Fruit fly (Drosophila melanogaster) whole organism, embryonic: Measurements from ENCODE around the gene CG13046.

Source experiments
- Ada2b ChIP-seq: fragments of 200-800 bp; sonication (Bioruptor generic); IDR thresholded peaks from 2 replicates; pipeline ENCODE4 v1.3.6; 2022; ENCODE audit warnings: missing biosample characterization, missing genetic modification characterization
- CG1024 ChIP-seq: fragments of 200-800 bp; sonication (Bioruptor generic); IDR thresholded peaks from 2 replicates; pipeline ENCODE4 v1.3.6; 2022; ENCODE audit warnings: missing biosample characterization, missing genetic modification characterization
- CG10366 ChIP-seq: fragments of 200-800 bp; sonication (Bioruptor generic); IDR thresholded peaks from 2 replicates; pipeline ENCODE4 v1.3.6; 2022; ENCODE audit warnings: missing biosample characterization, missing genetic modification characterization
- CG10543 ChIP-seq: fragments of 200-800 bp; sonication (Bioruptor generic); optimal IDR thresholded peaks from 3 replicates; lab custom pipeline; 2017; ENCODE audit warnings: missing biosample characterization, mild to moderate bottlenecking, missing genetic modification characterization, moderate library complexity
- CG12299 ChIP-seq: fragments of 200-800 bp; sonication (Bioruptor generic); optimal IDR thresholded peaks from 2 replicates; lab custom pipeline; 2018; ENCODE audit warnings: missing biosample characterization, mild to moderate bottlenecking, missing genetic modification characterization
- CG12391 ChIP-seq: fragments of 200-800 bp; sonication (Bioruptor generic); optimal IDR thresholded peaks from 3 replicates; lab custom pipeline; 2018; ENCODE audit warnings: missing biosample characterization, mild to moderate bottlenecking, missing genetic modification characterization, moderate library complexity
- CG12659 ChIP-seq: fragments of 200-800 bp; sonication (Bioruptor generic); optimal IDR thresholded peaks from 3 replicates; lab custom pipeline; 2017; ENCODE audit warnings: mild to moderate bottlenecking, missing biosample characterization, missing genetic modification reagents, missing genetic modification characterization
- CG14050 ChIP-seq: fragments of 200-800 bp; sonication (Bioruptor generic); IDR thresholded peaks from 3 replicates; pipeline ENCODE4 v1.3.6; 2022; ENCODE audit warnings: missing biosample characterization, missing genetic modification characterization
- CG15696 ChIP-seq: fragments of 200-800 bp; sonication (Bioruptor generic); optimal IDR thresholded peaks from 2 replicates; lab custom pipeline; 2019; ENCODE audit warnings: missing biosample characterization, mild to moderate bottlenecking, missing genetic modification characterization, moderate library complexity
- CG1603 ChIP-seq: fragments of 200-800 bp; sonication (Bioruptor generic); optimal IDR thresholded peaks from 2 replicates; lab custom pipeline; 2019; ENCODE audit warnings: missing biosample characterization, mild to moderate bottlenecking, missing genetic modification characterization, moderate library complexity
- CG16779 ChIP-seq: fragments of 200-800 bp; sonication (Bioruptor generic); IDR thresholded peaks from 2 replicates; pipeline ENCODE4 v1.3.6; 2022; ENCODE audit warnings: missing biosample characterization, missing genetic modification characterization
- CG18599 ChIP-seq: fragments of 200-800 bp; sonication (Bioruptor generic); optimal IDR thresholded peaks from 3 replicates; lab custom pipeline; 2017; ENCODE audit warnings: missing biosample characterization, missing genetic modification characterization, mild to moderate bottlenecking, moderate library complexity, missing genetic modification reagents
- CG32532 ChIP-seq: fragments of 200-800 bp; sonication (Bioruptor generic); IDR thresholded peaks from 2 replicates; pipeline ENCODE4 v1.3.6; 2022; ENCODE audit warnings: missing biosample characterization, missing genetic modification characterization
- CG3281 ChIP-seq: fragments of 200-800 bp; sonication (Bioruptor generic); optimal IDR thresholded peaks from 3 replicates; lab custom pipeline; 2017; ENCODE audit warnings: missing biosample characterization, mild to moderate bottlenecking, missing genetic modification characterization
- CG33557 ChIP-seq: fragments of 200-800 bp; sonication (Bioruptor generic); optimal IDR thresholded peaks from 2 replicates; lab custom pipeline; 2019; ENCODE audit warnings: missing biosample characterization, mild to moderate bottlenecking, missing genetic modification characterization, moderate library complexity
- CG4617 ChIP-seq: fragments of 200-800 bp; sonication (Bioruptor generic); optimal IDR thresholded peaks from 3 replicates; lab custom pipeline; 2016; ENCODE audit warnings: missing biosample characterization, missing genetic modification characterization, borderline replicate concordance
- CG5180 ChIP-seq: fragments of 200-800 bp; sonication (Bioruptor generic); optimal IDR thresholded peaks from 3 replicates; lab custom pipeline; 2017; ENCODE audit warnings: missing biosample characterization, missing genetic modification characterization, mild to moderate bottlenecking, moderate library complexity, missing genetic modification reagents
- CG6689 ChIP-seq: fragments of 200-800 bp; sonication (Bioruptor generic); IDR thresholded peaks from 2 replicates; pipeline ENCODE4 v1.3.6; 2022; ENCODE audit warnings: missing biosample characterization, missing genetic modification characterization
- CG7357 ChIP-seq: fragments of 200-800 bp; sonication (Bioruptor generic); IDR thresholded peaks from 3 replicates; pipeline ENCODE4 v1.3.6; 2022; ENCODE audit warnings: missing biosample characterization, missing genetic modification characterization
- CG7928 ChIP-seq: fragments of 200-800 bp; sonication (Bioruptor generic); optimal IDR thresholded peaks from 2 replicates; lab custom pipeline; 2017; ENCODE audit warnings: missing biosample characterization, mild to moderate bottlenecking, missing genetic modification characterization
- CG8281 ChIP-seq: fragments of 200-800 bp; sonication (Bioruptor generic); optimal IDR thresholded peaks from 2 replicates; lab custom pipeline; 2018; ENCODE audit warnings: missing biosample characterization, mild to moderate bottlenecking, missing genetic modification characterization, moderate library complexity
- CG9727 ChIP-seq: fragments of 200-800 bp; sonication (Bioruptor generic); optimal IDR thresholded peaks from 3 replicates; lab custom pipeline; 2017; ENCODE audit warnings: missing biosample characterization, mild to moderate bottlenecking, missing genetic modification characterization
- CTCF ChIP-seq: fragments of 200-800 bp; sonication (Bioruptor generic); optimal IDR thresholded peaks from 2 replicates; lab custom pipeline; 2017; ENCODE audit warnings: missing biosample characterization, mild to moderate bottlenecking, missing genetic modification characterization, moderate library complexity
- D19B ChIP-seq: fragments of 200-800 bp; sonication (Bioruptor generic); optimal IDR thresholded peaks from 2 replicates; lab custom pipeline; 2017; ENCODE audit warnings: missing biosample characterization, mild to moderate bottlenecking, missing genetic modification characterization
- Fer3 ChIP-seq: fragments of 200-800 bp; sonication (Bioruptor generic); optimal IDR thresholded peaks from 2 replicates; lab custom pipeline; 2018; ENCODE audit warnings: missing biosample characterization, mild to moderate bottlenecking, missing genetic modification characterization, moderate library complexity
- Hmx ChIP-seq: fragments of 200-800 bp; sonication (Bioruptor generic); optimal IDR thresholded peaks from 2 replicates; lab custom pipeline; 2016; ENCODE audit warnings: missing biosample characterization, missing genetic modification characterization
- Hr3 ChIP-seq: fragments of 200-800 bp; sonication (Bioruptor generic); optimal IDR thresholded peaks from 3 replicates; lab custom pipeline; 2016; ENCODE audit warnings: missing biosample characterization, missing genetic modification characterization
- MBD-R2 ChIP-seq: fragments of 200-800 bp; sonication (Bioruptor generic); IDR thresholded peaks from 2 replicates; pipeline ENCODE4 v1.3.6; 2022; ENCODE audit warnings: missing biosample characterization, missing genetic modification characterization
- Poxn ChIP-seq: fragments of 200-800 bp; sonication (Bioruptor generic); IDR thresholded peaks from 2 replicates; pipeline ENCODE4 v1.3.6; 2022; ENCODE audit warnings: missing biosample characterization, missing genetic modification characterization
- YL-1 ChIP-seq: fragments of 200-800 bp; sonication (Bioruptor generic); optimal IDR thresholded peaks from 3 replicates; lab custom pipeline; 2017; ENCODE audit warnings: missing biosample characterization, mild to moderate bottlenecking, missing genetic modification characterization
- ase ChIP-seq: fragments of 200-800 bp; sonication (Bioruptor generic); IDR thresholded peaks from 3 replicates; pipeline ENCODE4 v1.3.6; 2022; ENCODE audit warnings: missing biosample characterization, missing genetic modification characterization
- bcd ChIP-seq: fragments of 200-800 bp; sonication (Bioruptor generic); optimal IDR thresholded peaks from 2 replicates; lab custom pipeline; 2017; ENCODE audit warnings: missing biosample characterization, mild to moderate bottlenecking, missing genetic modification characterization
- cas ChIP-seq: fragments of 200-800 bp; sonication (Bioruptor generic); IDR thresholded peaks from 2 replicates; pipeline ENCODE4 v1.3.6; 2022; ENCODE audit warnings: missing biosample characterization, missing genetic modification characterization
- chm ChIP-seq: fragments of 200-800 bp; sonication (Bioruptor generic); IDR thresholded peaks from 2 replicates; pipeline ENCODE4 v1.3.6; 2022; ENCODE audit warnings: missing biosample characterization, missing genetic modification characterization
- ci ChIP-seq: fragments of 200-800 bp; sonication (Bioruptor generic); IDR thresholded peaks from 3 replicates; pipeline ENCODE4 v1.3.6; 2022; ENCODE audit warnings: missing biosample characterization, missing genetic modification characterization
- crp ChIP-seq, 2 experiments: fragments of 200-800 bp; sonication (Bioruptor generic); optimal IDR thresholded peaks; 2 replicates in 1 of 2; 3 replicates in 1 of 2; lab custom pipeline; 2017; ENCODE audit warnings: missing biosample characterization in 2 of 2, missing genetic modification characterization in 2 of 2, mild to moderate bottlenecking in 1 of 2, moderate library complexity in 1 of 2
- dysf ChIP-seq: fragments of 200-800 bp; sonication (Bioruptor generic); IDR thresholded peaks from 3 replicates; pipeline ENCODE4 v1.3.6; 2022; ENCODE audit warnings: missing biosample characterization, missing genetic modification characterization
- fd102C ChIP-seq: fragments of 200-800 bp; sonication (Bioruptor generic); optimal IDR thresholded peaks from 2 replicates; lab custom pipeline; 2018; ENCODE audit warnings: missing biosample characterization, mild to moderate bottlenecking, missing genetic modification characterization, moderate library complexity
- fd3F ChIP-seq: fragments of 200-800 bp; sonication (Bioruptor generic); optimal IDR thresholded peaks from 2 replicates; lab custom pipeline; 2018; ENCODE audit warnings: missing biosample characterization, mild to moderate bottlenecking, missing genetic modification characterization, moderate library complexity
- gce ChIP-seq: fragments of 200-800 bp; sonication (Bioruptor generic); IDR thresholded peaks from 3 replicates; pipeline ENCODE4 v1.3.6; 2022; ENCODE audit warnings: missing biosample characterization, missing genetic modification characterization
- gfzf ChIP-seq: fragments of 200-800 bp; sonication (Bioruptor generic); optimal IDR thresholded peaks from 2 replicates; lab custom pipeline; 2016; ENCODE audit warnings: missing biosample characterization, mild to moderate bottlenecking, missing genetic modification characterization, moderate library complexity
- grau ChIP-seq: fragments of 200-800 bp; optimal IDR thresholded peaks from 3 replicates; lab custom pipeline; 2019; ENCODE audit warnings: missing biosample characterization, mild to moderate bottlenecking, missing genetic modification characterization, moderate library complexity
- her ChIP-seq: fragments of 200-800 bp; sonication (Bioruptor generic); optimal IDR thresholded peaks from 2 replicates; lab custom pipeline; 2016; ENCODE audit warnings: missing biosample characterization, missing genetic modification characterization
- kah ChIP-seq: fragments of 200-800 bp; sonication (Bioruptor generic); optimal IDR thresholded peaks from 2 replicates; lab custom pipeline; 2018; ENCODE audit warnings: missing biosample characterization, mild to moderate bottlenecking, missing genetic modification characterization
- maf-S ChIP-seq: fragments of 200-800 bp; sonication (Bioruptor generic); optimal IDR thresholded peaks from 2 replicates; lab custom pipeline; 2016; ENCODE audit warnings: missing biosample characterization, missing genetic modification characterization
- nmo ChIP-seq: fragments of 200-800 bp; sonication (Bioruptor generic); optimal IDR thresholded peaks from 2 replicates; lab custom pipeline; 2018; ENCODE audit warnings: missing biosample characterization, mild to moderate bottlenecking, missing genetic modification characterization, moderate library complexity
- pho ChIP-seq: fragments of 200-800 bp; sonication (Bioruptor generic); optimal IDR thresholded peaks from 2 replicates; lab custom pipeline; 2016; ENCODE audit warnings: missing biosample characterization, missing genetic modification characterization
- pita ChIP-seq: fragments of 200-800 bp; sonication (Bioruptor generic); optimal IDR thresholded peaks from 2 replicates; lab custom pipeline; 2017; ENCODE audit warnings: missing biosample characterization, mild to moderate bottlenecking, missing genetic modification characterization
- pzg ChIP-seq: fragments of 200-800 bp; sonication (Bioruptor generic); optimal IDR thresholded peaks from 3 replicates; lab custom pipeline; 2018; ENCODE audit warnings: missing biosample characterization, mild to moderate bottlenecking, missing genetic modification characterization, moderate library complexity
- seq ChIP-seq: fragments of 200-800 bp; sonication (Bioruptor generic); IDR thresholded peaks from 2 replicates; pipeline ENCODE4 v1.3.6; 2022; ENCODE audit warnings: missing biosample characterization, missing genetic modification characterization
- ssp ChIP-seq: fragments of 200-800 bp; sonication (Bioruptor generic); IDR thresholded peaks from 2 replicates; pipeline ENCODE4 v1.3.6; 2022; ENCODE audit warnings: missing biosample characterization, missing genetic modification characterization
- yki ChIP-seq: fragments of >200 bp; optimal IDR thresholded peaks from 3 replicates; lab custom pipeline; 2018

Gene CG13046

dm6 chr3L:16286258-16286657, 2.0 kb downstream of the CG13046 start (continued):
- TF ChIP-seq CG3281 (GFP tag; lab: Kevin White, UChicago) (no peak), CG5180 (no peak), fd102C (no peak), CG18599 (GFP tag; lab: Kevin White, UChicago) (no peak), CG16779 (GFP tag; lab: Robert Waterston, UW) (no peak), grau (tag; lab: Kevin White, UChicago) (peak; percentile 35), CG33557 (GFP tag; lab: Kevin White, UChicago) (no peak), CG6689 (GFP tag; lab: Robert Waterston, UW) (0 out of 2 replicates have a peak, but pooled peaks have one; percentile 33), dysf (peak; percentile 56; the same call in 2 of the 3 replicates), kah (GFP tag; lab: Kevin White, UChicago) (no peak), CG12659 (peak; percentile 17), nmo (GFP tag; lab: Kevin White, UChicago) (no peak), seq (GFP tag; lab: Robert Waterston, UW) (no peak), gfzf (GFP tag; lab: Kevin White, UChicago) (no peak), ci (GFP tag; lab: Robert Waterston, UW) (no peak), CG7928 (GFP tag; lab: Kevin White, UChicago) (no peak), CTCF (GFP tag; lab: Kevin White, UChicago) (no peak), pho (GFP tag; lab: Kevin White, UChicago) (no peak), CG9727 (GFP tag; lab: Kevin White, UChicago) (no peak), CG7357 (GFP tag; lab: Robert Waterston, UW) (0 out of 3 replicates have a peak, but pooled peaks have one; percentile 32), CG15696 (no peak), pzg (GFP tag; lab: Kevin White, UChicago) (no peak), CG12299 (tag; lab: Kevin White, UChicago) (no peak), crp (GFP tag; optimal IDR thresholded peaks at IDR 0.05; lab: Kevin White, UChicago) (no peak), CG4617 (no peak), Hr3 (GFP tag; lab: Kevin White, UChicago) (no peak), gce (GFP tag; lab: Robert Waterston, UW) (no peak), cas (GFP tag; lab: Robert Waterston, UW) (no peak), CG12391 (tag; lab: Kevin White, UChicago) (no peak), CG1603 (no peak), D19B (GFP tag; lab: Kevin White, UChicago) (no peak), Ada2b (peak; percentile 20; the same call in 1 of the 2 replicates), ssp (GFP tag; lab: Robert Waterston, UW) (no peak), CG10366 (GFP tag; lab: Robert Waterston, UW) (no peak), Fer3 (no peak), maf-S (GFP tag; lab: Kevin White, UChicago) (no peak), CG8281 (no peak), fd3F (GFP tag; lab: Kevin White, UChicago) (peak; percentile 7), pita (GFP tag; lab: Kevin White, UChicago) (no peak), MBD-R2 (GFP tag; lab: Robert Waterston, UW) (no peak), CG10543 (GFP tag; lab: Kevin White, UChicago) (no peak), Poxn (no peak), CG1024 (GFP tag; lab: Robert Waterston, UW) (no peak), ase (GFP tag; lab: Robert Waterston, UW) (no peak), chm (no peak), yki (no peak), YL-1 (GFP tag; lab: Kevin White, UChicago) (no peak), CG14050 (0 out of 3 replicates have a peak, but pooled peaks have one; percentile 17), bcd (GFP tag; lab: Kevin White, UChicago) (no peak), CG32532 (no peak), her (GFP tag; lab: Kevin White, UChicago) (no peak), Hmx (GFP tag; lab: Kevin White, UChicago) (no peak)
